Worm (Caenorhabditis elegans) whole organism, L2 larva: Measurements from ENCODE around the gene Y55B1AR.4.

ENCODE experiments used
- C34F6.9 ChIP-seq: fragments of 150-350 bp; optimal IDR thresholded peaks from 2 replicates; lab custom pipeline; 2014; ENCODE audit warnings: missing biosample characterization, missing genetic modification characterization
- F13H6.1 ChIP-seq: sonication (generic microtip); optimal IDR thresholded peaks from 2 replicates; lab custom pipeline; 2016; ENCODE audit warnings: missing genetic modification characterization, missing compliant biosample characterization
- R02D3.7 ChIP-seq: fragments of 150-350 bp; optimal IDR thresholded peaks from 2 replicates; lab custom pipeline; 2014; ENCODE audit warnings: missing biosample characterization, missing genetic modification characterization
- Y55F3AM.14 ChIP-seq: fragments of 200-800 bp; sonication (Bioruptor generic); optimal IDR thresholded peaks from 2 replicates; lab custom pipeline; 2018; ENCODE audit warnings: mild to moderate bottlenecking, missing genetic modification characterization, missing compliant biosample characterization
- ZK546.5 ChIP-seq: sonication (generic microtip); optimal IDR thresholded peaks from 2 replicates; lab custom pipeline; 2017; ENCODE audit warnings: missing biosample characterization, missing genetic modification characterization
- alr-1 ChIP-seq: fragments of 150-350 bp; optimal IDR thresholded peaks from 2 replicates; lab custom pipeline; 2014; ENCODE audit warnings: missing biosample characterization, missing genetic modification characterization
- aly-2 ChIP-seq: fragments of 150-350 bp; optimal IDR thresholded peaks from 2 replicates; lab custom pipeline; 2014; ENCODE audit warnings: missing biosample characterization, missing genetic modification characterization
- ama-1 ChIP-seq: fragments of 150-350 bp; optimal IDR thresholded peaks from 2 replicates; lab custom pipeline; 2018; ENCODE audit warnings: inconsistent platforms
- blmp-1 ChIP-seq: sonication (generic microtip); optimal IDR thresholded peaks from 2 replicates; lab custom pipeline; 2017; ENCODE audit warnings: missing genetic modification characterization, mild to moderate bottlenecking, missing compliant biosample characterization, antibody characterized with exemption, moderate library complexity; ENCODE audit not compliant: insufficient read depth
- ceh-16 ChIP-seq: fragments of 150-350 bp; optimal IDR thresholded peaks from 2 replicates; lab custom pipeline; 2014; ENCODE audit warnings: missing biosample characterization, missing genetic modification characterization
- ceh-82 ChIP-seq: fragments of 150-350 bp; optimal IDR thresholded peaks from 2 replicates; lab custom pipeline; 2014; ENCODE audit warnings: missing biosample characterization, missing genetic modification characterization
- crh-2 ChIP-seq: sonication (generic microtip); optimal IDR thresholded peaks from 2 replicates; lab custom pipeline; 2017; ENCODE audit warnings: missing biosample characterization, missing genetic modification characterization
- dmd-4 ChIP-seq: sonication (generic microtip); optimal IDR thresholded peaks from 2 replicates; lab custom pipeline; 2017; ENCODE audit warnings: missing biosample characterization, missing genetic modification characterization
- egl-27 ChIP-seq: sonication (generic microtip); optimal IDR thresholded peaks from 3 replicates; lab custom pipeline; 2017; ENCODE audit warnings: missing biosample characterization, missing genetic modification reagents, missing genetic modification characterization
- elt-1 ChIP-seq: fragments of 150-350 bp; optimal IDR thresholded peaks from 2 replicates; lab custom pipeline; 2014; ENCODE audit warnings: missing biosample characterization, missing genetic modification characterization
- elt-3 ChIP-seq: sonication (generic microtip); optimal IDR thresholded peaks from 2 replicates; lab custom pipeline; 2017; ENCODE audit warnings: missing biosample characterization, missing genetic modification characterization
- fos-1 ChIP-seq: fragments of 150-350 bp; optimal IDR thresholded peaks from 2 replicates; lab custom pipeline; 2014; ENCODE audit warnings: missing biosample characterization, missing genetic modification characterization
- gmeb-1 ChIP-seq: fragments of 150-350 bp; optimal IDR thresholded peaks from 2 replicates; lab custom pipeline; 2014; ENCODE audit warnings: missing biosample characterization, missing genetic modification characterization
- lin-11 ChIP-seq: fragments of 150-350 bp; sonication (generic microtip); optimal IDR thresholded peaks from 2 replicates; lab custom pipeline; 2014; ENCODE audit warnings: missing biosample characterization, missing genetic modification characterization, inconsistent platforms, mixed read lengths
- lin-13 ChIP-seq: fragments of 150-350 bp; optimal IDR thresholded peaks from 2 replicates; lab custom pipeline; 2014; ENCODE audit warnings: missing biosample characterization, missing genetic modification reagents, missing genetic modification characterization
- lin-39 ChIP-seq: fragments of 150-350 bp; optimal IDR thresholded peaks from 2 replicates; lab custom pipeline; 2014; ENCODE audit warnings: missing biosample characterization, missing genetic modification reagents, missing genetic modification characterization
- lsy-2 ChIP-seq, 2 experiments: fragments of 150-350 bp in 1 of 2; sonication (generic microtip) in 1 of 2; optimal IDR thresholded peaks; 2 replicates each; lab custom pipeline; 2014 to 2017; ENCODE audit warnings: missing biosample characterization in 2 of 2, missing genetic modification characterization in 2 of 2
- mab-5 ChIP-seq: fragments of 150-350 bp; optimal IDR thresholded peaks from 2 replicates; lab custom pipeline; 2014; ENCODE audit warnings: missing biosample characterization, missing genetic modification characterization
- mbf-1 ChIP-seq: sonication (generic microtip); optimal IDR thresholded peaks from 2 replicates; lab custom pipeline; 2017; ENCODE audit warnings: missing biosample characterization, missing genetic modification characterization
- mdl-1 ChIP-seq, 2 experiments: fragments of 150-350 bp in 1 of 2; sonication (generic microtip) in 1 of 2; optimal IDR thresholded peaks; 2 replicates each; lab custom pipeline; 2017; ENCODE audit warnings: missing biosample characterization in 2 of 2, missing genetic modification characterization in 2 of 2
- nhr-10 ChIP-seq: sonication (generic microtip); optimal IDR thresholded peaks from 2 replicates; lab custom pipeline; 2017; ENCODE audit warnings: missing biosample characterization, missing genetic modification characterization
- nhr-11 ChIP-seq: fragments of 150-350 bp; optimal IDR thresholded peaks from 2 replicates; lab custom pipeline; 2014; ENCODE audit warnings: missing biosample characterization, missing genetic modification characterization
- nhr-12 ChIP-seq: fragments of 150-350 bp; optimal IDR thresholded peaks from 2 replicates; lab custom pipeline; 2014; ENCODE audit warnings: missing biosample characterization, missing genetic modification characterization
- nhr-129 ChIP-seq: fragments of 150-350 bp; optimal IDR thresholded peaks from 2 replicates; lab custom pipeline; 2014; ENCODE audit warnings: missing biosample characterization, missing genetic modification characterization
- nhr-21 ChIP-seq: fragments of 150-350 bp; optimal IDR thresholded peaks from 2 replicates; lab custom pipeline; 2014; ENCODE audit warnings: missing biosample characterization, missing genetic modification characterization
- nhr-23 ChIP-seq: fragments of 150-350 bp; optimal IDR thresholded peaks from 2 replicates; lab custom pipeline; 2014; ENCODE audit warnings: missing biosample characterization, missing genetic modification reagents, missing genetic modification characterization
- nhr-237 ChIP-seq: fragments of 150-350 bp; optimal IDR thresholded peaks from 2 replicates; lab custom pipeline; 2014; ENCODE audit warnings: missing biosample characterization, missing genetic modification characterization
- nhr-25 ChIP-seq: fragments of 150-350 bp; sonication (generic microtip); optimal IDR thresholded peaks from 3 replicates; lab custom pipeline; 2014; ENCODE audit warnings: missing biosample characterization, missing genetic modification characterization
- nhr-6 ChIP-seq: fragments of 150-350 bp; optimal IDR thresholded peaks from 2 replicates; lab custom pipeline; 2014; ENCODE audit warnings: missing biosample characterization, missing genetic modification characterization
- nhr-77 ChIP-seq: fragments of 150-350 bp; optimal IDR thresholded peaks from 2 replicates; lab custom pipeline; 2014; ENCODE audit warnings: missing biosample characterization, missing genetic modification characterization
- peb-1 ChIP-seq: fragments of 150-350 bp; optimal IDR thresholded peaks from 2 replicates; lab custom pipeline; 2014; ENCODE audit warnings: missing biosample characterization, missing genetic modification characterization
- sem-4 ChIP-seq: fragments of 150-350 bp; optimal IDR thresholded peaks from 2 replicates; lab custom pipeline; 2014; ENCODE audit warnings: missing biosample characterization, missing genetic modification reagents, missing genetic modification characterization
- skn-1 ChIP-seq: sonication (generic microtip); optimal IDR thresholded peaks from 2 replicates; lab custom pipeline; 2017; ENCODE audit warnings: missing biosample characterization, missing genetic modification characterization
- sma-3 ChIP-seq: sonication (generic microtip); optimal IDR thresholded peaks from 2 replicates; lab custom pipeline; 2016; ENCODE audit warnings: missing genetic modification reagents, missing genetic modification characterization, missing compliant biosample characterization
- sma-9 ChIP-seq, 2 experiments: fragments of 150-350 bp in 1 of 2; sonication (generic microtip) in 1 of 2; optimal IDR thresholded peaks; 2 replicates each; lab custom pipeline; 2014 to 2016; ENCODE audit warnings: missing genetic modification characterization in 2 of 2, mild to moderate bottlenecking in 1 of 2, missing biosample characterization in 1 of 2, missing compliant biosample characterization in 1 of 2, missing genetic modification reagents in 1 of 2, moderate library complexity in 1 of 2
- snpc-4 ChIP-seq: fragments of 150-350 bp; optimal IDR thresholded peaks from 2 replicates; lab custom pipeline; 2014; ENCODE audit warnings: missing biosample characterization, missing genetic modification characterization
- unc-39 ChIP-seq: fragments of 150-350 bp; optimal IDR thresholded peaks from 2 replicates; lab custom pipeline; 2014; ENCODE audit warnings: missing biosample characterization, missing genetic modification characterization
- unc-55 ChIP-seq: fragments of 150-350 bp; sonication (generic microtip); optimal IDR thresholded peaks from 3 replicates; lab custom pipeline; 2014; ENCODE audit warnings: missing biosample characterization, missing genetic modification reagents, missing genetic modification characterization
- unc-62 ChIP-seq: fragments of 150-350 bp; optimal IDR thresholded peaks from 2 replicates; lab custom pipeline; 2014; ENCODE audit warnings: missing biosample characterization, missing genetic modification reagents, missing genetic modification characterization
- zag-1 ChIP-seq: fragments of 150-350 bp; optimal IDR thresholded peaks from 2 replicates; lab custom pipeline; 2014; ENCODE audit warnings: missing biosample characterization, missing genetic modification characterization
- ztf-1 ChIP-seq: fragments of 200-800 bp; sonication (Bioruptor generic); conservative IDR thresholded peaks from 2 replicates; pipeline ENCODE4 v1.3.6; 2022; ENCODE audit warnings: missing genetic modification characterization, missing compliant biosample characterization
- ztf-11 ChIP-seq: sonication (generic microtip); optimal IDR thresholded peaks from 2 replicates; lab custom pipeline; 2017; ENCODE audit warnings: missing biosample characterization, missing genetic modification characterization
- ztf-4 ChIP-seq: fragments of 150-350 bp; optimal IDR thresholded peaks from 2 replicates; lab custom pipeline; 2014; ENCODE audit warnings: missing biosample characterization, missing genetic modification characterization

The Y55B1AR.4 gene

DNA sequence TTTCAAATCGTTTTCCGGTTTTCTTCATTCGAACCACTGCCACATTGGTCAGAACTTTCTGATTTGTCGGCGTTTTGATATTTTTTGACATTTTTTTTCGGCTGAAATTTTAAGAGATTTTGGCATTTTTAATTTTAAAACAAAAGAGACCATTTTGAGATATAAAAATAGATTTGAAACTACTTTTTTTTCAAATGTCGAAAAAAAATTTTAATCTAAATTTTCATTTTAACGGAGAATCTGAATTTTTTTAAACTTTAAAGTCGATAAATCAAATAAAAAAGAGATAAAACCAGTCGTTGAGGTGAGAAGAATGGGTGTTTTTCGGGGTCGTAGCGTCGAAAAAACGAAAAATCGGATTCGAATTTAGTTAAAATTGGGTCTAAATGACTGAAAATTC, 33.0 kb upstream of the Y55B1AR.4 start, which contains the start of gene sbds-1:
sbds-1 (minus strand) TSS at position 101 of the 400 bp plus-strand sequence.
- no peak for TF ChIP-seq lin-39 (tag; lab: Kevin White, UChicago)
- no peak for TF ChIP-seq sem-4 (tag; lab: Kevin White, UChicago)
- no peak for TF ChIP-seq gmeb-1 (tag; lab: Kevin White, UChicago)
- no peak for TF ChIP-seq sma-9 (GFP tag; optimal IDR thresholded peaks at IDR 0.05; lab: Kevin White, UChicago)
- no peak for TF ChIP-seq sma-9 (tag; optimal IDR thresholded peaks at IDR 0.05; lab: Kevin White, UChicago)
- no peak for TF ChIP-seq Y55F3AM.14 (GFP tag; lab: Kevin White, UChicago)
- no peak for TF ChIP-seq unc-62
- no peak for TF ChIP-seq nhr-6 (tag; lab: Kevin White, UChicago)
- no peak for TF ChIP-seq dmd-4 (tag; lab: Kevin White, UChicago)
- no peak for TF ChIP-seq nhr-237 (tag; lab: Kevin White, UChicago)
- TF ChIP-seq, all 48 proteins: peak for 0

DNA sequence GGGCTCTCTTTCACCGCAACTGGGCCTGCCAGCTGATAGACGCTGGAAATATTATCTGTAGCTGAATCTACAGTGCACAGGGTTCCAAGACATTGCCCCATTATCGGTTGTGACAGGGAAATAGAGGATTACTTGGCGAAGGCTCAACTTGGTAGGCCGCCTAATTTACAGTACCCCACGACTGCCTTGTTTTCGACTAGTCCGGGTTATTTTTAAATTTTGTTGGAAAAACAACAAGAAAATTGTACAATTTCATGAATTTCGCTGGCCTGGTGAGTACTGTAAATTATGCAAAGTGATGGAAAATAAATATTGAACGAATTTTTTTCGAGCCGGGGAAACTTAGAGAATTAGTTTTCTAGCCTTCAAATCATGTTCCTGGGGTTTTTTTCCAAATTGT, 30.8 kb upstream of the Y55B1AR.4 start, which contains the start of gene T19C3.7:
T19C3.7 (minus strand) TSS at position 101 of the 400 bp plus-strand sequence.
- TF ChIP-seq mab-5 (no peak), nhr-237 (tag; lab: Kevin White, UChicago) (no peak), blmp-1 (tag; lab: Kevin White, UChicago) (no peak), egl-27 (no peak), lsy-2 (tag; optimal IDR thresholded peaks at IDR 0.05; lab: Kevin White, UChicago) (no peak)

DNA sequence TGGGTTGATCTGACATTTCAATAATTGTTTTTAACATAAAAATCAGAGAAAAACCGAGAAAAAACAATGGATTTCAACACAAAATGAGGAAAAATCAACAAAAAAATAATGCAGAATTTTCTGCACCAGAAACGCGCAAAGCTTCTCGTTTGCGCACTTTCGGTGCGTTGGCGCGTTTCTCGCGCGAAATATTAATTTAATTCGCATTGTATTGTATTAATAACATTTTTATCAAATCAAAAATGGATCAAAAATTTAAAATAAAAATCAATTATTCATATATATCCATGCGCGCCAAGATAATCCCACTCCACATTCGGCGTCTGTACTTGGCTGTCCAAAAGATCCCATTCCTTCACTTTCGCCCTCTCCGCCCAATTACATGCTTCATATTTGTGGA, 29.3 kb upstream of the Y55B1AR.4 start, which contains the start of gene fem-2:
fem-2 (minus strand) TSS at position 9 of the 400 bp plus-strand sequence.
- TF ChIP-seq C34F6.9 (tag; lab: Kevin White, UChicago) = peak; percentile 70
- no peak for TF ChIP-seq sem-4 (tag; lab: Kevin White, UChicago)
- no peak for TF ChIP-seq R02D3.7 (tag; lab: Kevin White, UChicago)
- TF ChIP-seq ztf-11 (tag; lab: Kevin White, UChicago) = no peak
- TF ChIP-seq snpc-4 (tag; lab: Kevin White, UChicago) = no peak
- TF ChIP-seq ceh-82 (tag; lab: Kevin White, UChicago) = no peak
- TF ChIP-seq mdl-1 (tag; optimal IDR thresholded peaks at IDR 0.05; lab: Kevin White, UChicago) = no peak
- no peak for TF ChIP-seq aly-2
- TF ChIP-seq egl-27 = no peak
- no peak for TF ChIP-seq mbf-1
- TF ChIP-seq unc-39 = no peak
- peak; percentile 33 for TF ChIP-seq gmeb-1 (tag; lab: Kevin White, UChicago)
- TF ChIP-seq alr-1 (tag; lab: Kevin White, UChicago) = no peak
- TF ChIP-seq ztf-1 (GFP tag; lab: Robert Waterston, UW) = no peak
- no peak for TF ChIP-seq nhr-6 (tag; lab: Kevin White, UChicago)
- peak; percentile 18 for TF ChIP-seq crh-2 (tag; lab: Kevin White, UChicago)
- TF ChIP-seq fos-1 (tag; lab: Kevin White, UChicago) = no peak
- TF ChIP-seq peb-1 (tag; lab: Kevin White, UChicago) = no peak
- no peak for TF ChIP-seq sma-9 (GFP tag; optimal IDR thresholded peaks at IDR 0.05; lab: Kevin White, UChicago)
- TF ChIP-seq sma-9 (tag; optimal IDR thresholded peaks at IDR 0.05; lab: Kevin White, UChicago) = no peak
- TF ChIP-seq ztf-4 (tag; lab: Kevin White, UChicago) = no peak
- no peak for TF ChIP-seq nhr-129 (tag; lab: Kevin White, UChicago)
- no peak for TF ChIP-seq sma-3 (GFP tag; lab: Kevin White, UChicago)
- no peak for TF ChIP-seq skn-1 (tag; lab: Kevin White, UChicago)
- no peak for TF ChIP-seq zag-1
- no peak for TF ChIP-seq ZK546.5 (tag; lab: Kevin White, UChicago)
- TF ChIP-seq unc-62 = no peak
- TF ChIP-seq lin-39 (tag; lab: Kevin White, UChicago) = no peak
- peak; percentile 41 for TF ChIP-seq unc-55 (GFP tag; lab: Kevin White, UChicago)
- no peak for TF ChIP-seq nhr-11
- no peak for TF ChIP-seq elt-1 (tag; lab: Kevin White, UChicago)
- no peak for TF ChIP-seq nhr-12 (tag; lab: Kevin White, UChicago)
- TF ChIP-seq nhr-23 (tag; lab: Kevin White, UChicago) = no peak
- no peak for TF ChIP-seq nhr-77 (tag; lab: Kevin White, UChicago)
- TF ChIP-seq mab-5 = no peak
- TF ChIP-seq ama-1 (lab: Kevin White, UChicago) = no peak
- no peak for TF ChIP-seq ceh-16
- no peak for TF ChIP-seq F13H6.1 (tag; lab: Kevin White, UChicago)
- no peak for TF ChIP-seq nhr-10 (tag; lab: Kevin White, UChicago)
- TF ChIP-seq nhr-25 (tag; lab: Kevin White, UChicago) = peak; percentile 13
- TF ChIP-seq blmp-1 (tag; lab: Kevin White, UChicago) = no peak
- no peak for TF ChIP-seq Y55F3AM.14 (GFP tag; lab: Kevin White, UChicago)
- TF ChIP-seq nhr-21 (tag; lab: Kevin White, UChicago) = no peak
- peak; percentile 42 to 44 for TF ChIP-seq lsy-2 (tag; optimal IDR thresholded peaks at IDR 0.05; lab: Kevin White, UChicago)
- TF ChIP-seq nhr-237 (tag; lab: Kevin White, UChicago) = no peak
- no peak for TF ChIP-seq lin-11 (tag; lab: Kevin White, UChicago)
- TF ChIP-seq dmd-4 (tag; lab: Kevin White, UChicago) = no peak
- TF ChIP-seq lin-13 (GFP tag; lab: Kevin White, UChicago) = no peak
- no peak for TF ChIP-seq elt-3 (tag; lab: Kevin White, UChicago)
